Fruit fly (Drosophila melanogaster): ENCODE results near the gene CG3288.

DNA sequence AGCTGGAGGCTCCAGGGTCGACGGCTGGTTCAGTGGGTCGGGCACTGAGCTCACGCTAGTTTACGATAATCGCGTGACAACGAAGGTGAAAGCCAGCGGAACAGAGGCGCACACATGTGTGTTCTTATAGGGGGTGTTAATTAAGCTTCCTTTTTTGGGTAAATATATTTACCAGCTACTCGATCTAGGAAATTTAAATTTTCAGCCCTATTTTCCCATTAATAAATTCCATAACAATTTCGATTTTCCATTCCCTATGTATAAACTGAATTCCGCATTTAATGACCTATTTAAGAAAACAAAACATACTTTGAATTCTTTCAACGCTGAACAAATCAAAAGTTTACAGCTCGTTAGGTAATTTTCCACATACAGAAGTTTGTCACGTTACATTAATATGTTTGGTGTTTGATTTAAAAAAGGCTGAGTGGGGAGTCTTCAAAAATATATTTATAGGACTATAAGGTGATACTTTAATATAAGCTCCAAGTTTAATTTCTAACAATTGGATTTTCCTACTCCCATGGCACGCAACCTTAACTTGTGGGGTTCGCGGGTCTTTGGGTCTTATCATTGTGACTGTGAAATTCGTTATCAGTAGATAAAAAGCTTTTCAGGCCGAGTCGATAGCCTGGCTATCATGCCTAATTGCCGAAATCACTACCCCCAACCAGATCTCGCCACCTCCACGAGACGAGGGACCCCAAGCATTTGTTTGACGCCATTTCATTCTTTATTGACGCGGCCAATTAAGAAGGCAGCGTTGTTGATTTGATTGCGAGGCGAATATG lies 1.3 kb downstream of the CG3288 start, which contains the start of gene CG13255:
- TF ChIP-seq Mnt (GFP tag; optimal IDR thresholded peaks at IDR 0.05) = peak; percentile 11
- peak; percentile 35 for TF ChIP-seq kay (GFP tag; ENCODE audit: borderline replicate concordance)
- TF ChIP-seq pad (GFP tag; optimal IDR thresholded peaks at IDR 0.05) = peak; percentile 42
- no peak for TF ChIP-seq bab1 (GFP tag; optimal IDR thresholded peaks at IDR 0.05)
- TF ChIP-seq CG14711 (tag; optimal IDR thresholded peaks at IDR 0.05) = peak; percentile 20
- no peak for TF ChIP-seq ovo (GFP tag; optimal IDR thresholded peaks at IDR 0.05)
- TF ChIP-seq CG5204 (GFP tag; optimal IDR thresholded peaks at IDR 0.05) = peak; percentile 75
